Worm (Caenorhabditis elegans) whole organism, young adult: ENCODE data around the gene smg-3.

ENCODE experiments used
- F22D6.2 ChIP-seq: sonication (generic microtip); optimal IDR thresholded peaks from 2 replicates; lab custom pipeline; 2016; ENCODE audit warnings: mild to moderate bottlenecking, missing genetic modification characterization, missing compliant biosample characterization
- K11D2.4 ChIP-seq: fragments of 200-800 bp; sonication (Bioruptor generic); IDR thresholded peaks from 2 replicates; pipeline ENCODE4 v1.3.6; 2022; ENCODE audit warnings: missing genetic modification reagents, missing genetic modification characterization, missing compliant biosample characterization
- cebp-1 ChIP-seq, 2 experiments: fragments of 200-800 bp in 1 of 2; sonication (Bioruptor generic) in 1 of 2; sonication (generic microtip) in 1 of 2; IDR thresholded peaks in 1 of 2; optimal IDR thresholded peaks in 1 of 2; 2 replicates each; pipeline versions ENCODE4 v1.3.6 to Lab custom; 2017 to 2022; ENCODE audit warnings: missing compliant biosample characterization in 2 of 2, missing genetic modification characterization in 2 of 2, mild to moderate bottlenecking in 1 of 2, missing genetic modification reagents in 1 of 2, moderate library complexity in 1 of 2
- mcd-1 ChIP-seq: fragments of 200-800 bp; sonication (Bioruptor generic); IDR thresholded peaks from 2 replicates; pipeline ENCODE4 v1.3.6; 2022; ENCODE audit warnings: missing genetic modification reagents, missing genetic modification characterization, missing compliant biosample characterization
- nfya-2 ChIP-seq: fragments of 200-800 bp; sonication (Bioruptor generic); IDR thresholded peaks from 2 replicates; pipeline ENCODE4 v1.3.6; 2022; ENCODE audit warnings: missing genetic modification reagents, missing genetic modification characterization, missing compliant biosample characterization
- nhr-80 ChIP-seq: sonication (generic microtip); optimal IDR thresholded peaks from 2 replicates; lab custom pipeline; 2016; ENCODE audit warnings: missing genetic modification characterization, missing compliant biosample characterization
- sdz-38 ChIP-seq: sonication (generic microtip); optimal IDR thresholded peaks from 2 replicates; lab custom pipeline; 2016; ENCODE audit warnings: missing genotype, missing genetic modification characterization, missing compliant biosample characterization
- ztf-22 ChIP-seq: fragments of 200-800 bp; sonication (Bioruptor generic); optimal IDR thresholded peaks from 2 replicates; lab custom pipeline; 2018; ENCODE audit warnings: mild to moderate bottlenecking, missing genetic modification characterization, moderate library complexity, missing compliant biosample characterization

- TF ChIP-seq K11D2.4 (GFP tag; lab: Robert Waterston, UW) (peak; percentile 55; the same call in 1 of the 2 replicates), mcd-1 (GFP tag; lab: Robert Waterston, UW) (peak; percentile 81), cebp-1 (GFP tag; IDR thresholded peaks at IDR 0.05; lab: Robert Waterston, UW) (peak; percentile 46), cebp-1 (tag; optimal IDR thresholded peaks at IDR 0.05; lab: Kevin White, UChicago) (peak; percentile 84), nfya-2 (no peak), sdz-38 (no peak), ztf-22 (GFP tag; lab: Kevin White, UChicago) (no peak), nhr-80 (no peak), F22D6.2 (tag; lab: Kevin White, UChicago) (peak; percentile 40)
Observed at ce11 chrIV:6321667-6322066, 51.2 kb downstream of the smg-3 start, which contains the start of gene Y73B6BL.29.
